Fruit fly (Drosophila melanogaster) whole organism, pupa: Measurements from ENCODE around the gene cerv.
A peak's percentile ranks its signal among the peaks of the same experiment; 100 is the strongest.

Experiments used
- CG12605 ChIP-seq: fragments of 200-800 bp; sonication (Bioruptor generic); IDR thresholded peaks from 2 replicates; pipeline ENCODE4 v1.3.6; 2022; ENCODE audit warnings: missing biosample characterization, missing genetic modification characterization
- CG14655 ChIP-seq: fragments of 200-800 bp; sonication (Bioruptor generic); optimal IDR thresholded peaks from 3 replicates; lab custom pipeline; 2017; ENCODE audit warnings: mild to moderate bottlenecking, missing biosample characterization, missing genetic modification reagents, missing genetic modification characterization
- CG4496 ChIP-seq: fragments of 200-800 bp; sonication (Bioruptor generic); IDR thresholded peaks from 3 replicates; pipeline ENCODE4 v1.3.6; 2022; ENCODE audit warnings: missing biosample characterization, missing genetic modification characterization
- CG8159 ChIP-seq: fragments of 200-800 bp; sonication (Bioruptor generic); optimal IDR thresholded peaks from 3 replicates; lab custom pipeline; 2018; ENCODE audit warnings: missing biosample characterization, mild to moderate bottlenecking, missing genetic modification characterization, moderate library complexity
- fd96Ca ChIP-seq: fragments of 200-800 bp; sonication (Bioruptor generic); IDR thresholded peaks from 3 replicates; pipeline ENCODE4 v1.3.6; 2022; ENCODE audit warnings: missing biosample characterization, missing genetic modification characterization
- rn ChIP-seq: fragments of 200-800 bp; sonication (Bioruptor generic); IDR thresholded peaks from 2 replicates; pipeline ENCODE4 v1.3.6; 2022; ENCODE audit warnings: missing biosample characterization, missing genetic modification characterization

- TF ChIP-seq rn (GFP tag; lab: Robert Waterston, UW), result no peak
- 0 out of 3 replicates have a peak, but pooled peaks have one; percentile 20 for TF ChIP-seq fd96Ca (GFP tag; lab: Robert Waterston, UW)
- no peak for TF ChIP-seq CG12605
- TF ChIP-seq CG4496 (GFP tag; lab: Robert Waterston, UW), result peak; percentile 54; the same call in 1 of the 3 replicates
- no peak for TF ChIP-seq CG8159 (tag; lab: Kevin White, UChicago)
- TF ChIP-seq CG14655 (GFP tag; lab: Kevin White, UChicago), result peak; percentile 32
Measured at dm6 chrX:15601285-15601684, 23.3 kb upstream of the cerv start.
